Worm (Caenorhabditis elegans) whole organism, L1 larva: Measurements from ENCODE around the gene F41G4.13.
"Not testable (repeated sequence)": the region's sequence is repeated elsewhere in the genome, so short reads cannot be mapped to it uniquely, and the experiment has no call there.

ENCODE experiments used
- aly-2 ChIP-seq: fragments of 150-350 bp; optimal IDR thresholded peaks from 2 replicates; lab custom pipeline; 2014; ENCODE audit warnings: missing biosample characterization, missing genetic modification characterization
- ama-1 ChIP-seq: fragments of 150-350 bp; optimal IDR thresholded peaks from 2 replicates; lab custom pipeline; 2014
- ceh-82 ChIP-seq, 3 experiments: fragments of 150-350 bp in 1 of 3; sonication (generic microtip) in 2 of 3; optimal IDR thresholded peaks; 2 replicates each; lab custom pipeline; 2014 to 2017; ENCODE audit warnings: missing biosample characterization in 3 of 3, missing genetic modification characterization in 3 of 3
- dpl-1 ChIP-seq, 3 experiments: fragments of 150-350 bp in 2 of 3; sonication (generic microtip) in 1 of 3; optimal IDR thresholded peaks; 2 replicates each; lab custom pipeline; 2014 to 2017; ENCODE audit warnings: missing biosample characterization in 3 of 3, missing genetic modification characterization in 3 of 3, missing genetic modification reagents in 3 of 3
- hlh-17 ChIP-seq: fragments of 200-800 bp; sonication (Bioruptor generic); optimal IDR thresholded peaks from 2 replicates; lab custom pipeline; 2018; ENCODE audit warnings: missing genetic modification characterization, mild to moderate bottlenecking, missing compliant biosample characterization, moderate library complexity, borderline replicate concordance
- nhr-237 ChIP-seq: fragments of 150-350 bp; optimal IDR thresholded peaks from 2 replicates; lab custom pipeline; 2014; ENCODE audit warnings: missing biosample characterization, missing genetic modification characterization
- nhr-76 ChIP-seq: sonication (generic microtip); optimal IDR thresholded peaks from 2 replicates; lab custom pipeline; 2017; ENCODE audit warnings: missing biosample characterization, missing genetic modification characterization
- pqm-1 ChIP-seq: sonication (generic microtip); optimal IDR thresholded peaks from 3 replicates; lab custom pipeline; 2017; ENCODE audit warnings: missing biosample characterization, missing genetic modification characterization
- skn-1 ChIP-seq: fragments of 150-350 bp; optimal IDR thresholded peaks from 2 replicates; lab custom pipeline; 2014; ENCODE audit warnings: missing biosample characterization, missing genetic modification characterization
- unc-130 ChIP-seq: fragments of 150-350 bp; optimal IDR thresholded peaks from 2 replicates; lab custom pipeline; 2017; ENCODE audit warnings: missing biosample characterization, missing genetic modification characterization, inconsistent platforms
- zag-1 ChIP-seq: fragments of 150-350 bp; optimal IDR thresholded peaks from 2 replicates; lab custom pipeline; 2014; ENCODE audit warnings: missing biosample characterization, missing genetic modification characterization

DNA sequence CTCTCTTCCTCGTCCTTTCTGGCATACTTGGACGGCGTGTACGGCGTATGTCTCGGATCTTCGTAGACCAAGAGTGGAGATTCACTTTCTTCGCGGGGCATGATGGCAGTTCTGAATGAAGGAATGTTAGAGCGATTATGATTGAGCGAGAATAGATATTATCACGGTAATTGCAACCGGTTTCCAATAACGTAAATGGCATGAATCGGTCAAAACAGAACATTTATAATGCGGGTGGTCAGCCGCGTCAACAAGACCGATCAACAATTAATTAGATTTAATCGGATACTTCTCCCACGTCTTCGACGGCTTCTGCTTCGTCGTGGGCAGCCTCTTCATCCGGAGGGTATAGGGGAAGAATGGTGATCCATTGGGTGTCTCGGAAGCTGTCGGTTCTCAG lies at the start of gene F41G4.13:
- not testable (repeated sequence) for TF ChIP-seq nhr-237 (tag; lab: Kevin White, UChicago); dpl-1 (GFP tag; optimal IDR thresholded peaks at IDR 0.05; lab: Kevin White, UChicago); aly-2 (tag; lab: Kevin White, UChicago); skn-1; nhr-76 (tag; lab: Kevin White, UChicago); hlh-17; ceh-82 (tag; optimal IDR thresholded peaks at IDR 0.05; lab: Kevin White, UChicago); pqm-1 (tag; lab: Kevin White, UChicago); ama-1 (lab: Kevin White, UChicago); zag-1 (tag; lab: Kevin White, UChicago); unc-130 (tag; lab: Kevin White, UChicago)
